Worm (Caenorhabditis elegans) whole organism, mixed stage, embryonic: Measurements from ENCODE around the gene Y52E8A.6.

Experiments
- M03D4.4 ChIP-seq: sonication (generic microtip); optimal IDR thresholded peaks from 2 replicates; lab custom pipeline; 2017; ENCODE audit warnings: mild to moderate bottlenecking, missing genetic modification characterization, missing compliant biosample characterization
- bed-3 ChIP-seq: fragments of 200-800 bp; sonication (Bioruptor generic); optimal IDR thresholded peaks from 3 replicates; lab custom pipeline; 2018; ENCODE audit warnings: mild to moderate bottlenecking, missing genetic modification characterization, moderate library complexity, missing compliant biosample characterization
- blmp-1 ChIP-seq: fragments of 150-350 bp; optimal IDR thresholded peaks from 2 replicates; lab custom pipeline; 2014; ENCODE audit warnings: missing biosample characterization, missing genetic modification characterization
- ceh-39 ChIP-seq: fragments of 150-350 bp; optimal IDR thresholded peaks from 2 replicates; lab custom pipeline; 2014; ENCODE audit warnings: missing biosample characterization, missing genetic modification characterization
- ceh-43 ChIP-seq: fragments of 200-800 bp; sonication (Bioruptor generic); optimal IDR thresholded peaks from 2 replicates; lab custom pipeline; 2018; ENCODE audit warnings: mild to moderate bottlenecking, missing genetic modification characterization, moderate library complexity, missing compliant biosample characterization
- ceh-83 ChIP-seq: fragments of 200-800 bp; sonication (Bioruptor generic); optimal IDR thresholded peaks from 2 replicates; lab custom pipeline; 2018; ENCODE audit warnings: mild to moderate bottlenecking, missing genetic modification characterization, missing compliant biosample characterization
- ces-1 ChIP-seq: fragments of 150-350 bp; optimal IDR thresholded peaks from 2 replicates; lab custom pipeline; 2014; ENCODE audit warnings: missing biosample characterization, missing genetic modification reagents, missing genetic modification characterization
- cnd-1 ChIP-seq: fragments of 200-800 bp; sonication (Bioruptor generic); optimal IDR thresholded peaks from 2 replicates; lab custom pipeline; 2018; ENCODE audit warnings: mild to moderate bottlenecking, missing genetic modification characterization, missing compliant biosample characterization
- drap-1 ChIP-seq: fragments of 200-800 bp; sonication (Bioruptor generic); optimal IDR thresholded peaks from 3 replicates; lab custom pipeline; 2018; ENCODE audit warnings: mild to moderate bottlenecking, missing genetic modification characterization, missing compliant biosample characterization
- elt-1 ChIP-seq: sonication (generic microtip); optimal IDR thresholded peaks from 2 replicates; lab custom pipeline; 2017; ENCODE audit warnings: missing genetic modification characterization, mild to moderate bottlenecking, missing compliant biosample characterization, antibody characterized with exemption, moderate library complexity, borderline replicate concordance; ENCODE audit not compliant: insufficient read depth
- elt-3 ChIP-seq: fragments of 150-350 bp; optimal IDR thresholded peaks from 2 replicates; lab custom pipeline; 2014; ENCODE audit warnings: missing biosample characterization, missing genetic modification characterization
- flh-1 ChIP-seq: fragments of 200-800 bp; sonication (Bioruptor generic); optimal IDR thresholded peaks from 2 replicates; lab custom pipeline; 2018; ENCODE audit warnings: mild to moderate bottlenecking, missing genetic modification characterization, moderate library complexity, missing compliant biosample characterization
- ham-2 ChIP-seq: fragments of 200-800 bp; sonication (Bioruptor generic); optimal IDR thresholded peaks from 2 replicates; lab custom pipeline; 2018; ENCODE audit warnings: mild to moderate bottlenecking, missing genetic modification characterization, missing compliant biosample characterization
- hlh-1 ChIP-seq: fragments of 150-350 bp; optimal IDR thresholded peaks from 2 replicates; lab custom pipeline; 2014; ENCODE audit warnings: missing biosample characterization, missing genetic modification reagents, missing genetic modification characterization
- lin-32 ChIP-seq: fragments of 200-800 bp; sonication (Bioruptor generic); optimal IDR thresholded peaks from 2 replicates; lab custom pipeline; 2018; ENCODE audit warnings: mild to moderate bottlenecking, missing genetic modification characterization, missing compliant biosample characterization
- lsy-2 ChIP-seq: fragments of 150-350 bp; optimal IDR thresholded peaks from 2 replicates; lab custom pipeline; 2014; ENCODE audit warnings: missing biosample characterization, missing genetic modification characterization
- mab-5 ChIP-seq: fragments of 150-350 bp; optimal IDR thresholded peaks from 2 replicates; lab custom pipeline; 2014; ENCODE audit warnings: missing biosample characterization, missing genetic modification characterization
- mls-2 ChIP-seq: sonication (generic microtip); optimal IDR thresholded peaks from 2 replicates; lab custom pipeline; 2016; ENCODE audit warnings: mild to moderate bottlenecking, missing genetic modification characterization, moderate library complexity, missing compliant biosample characterization
- nhr-12 ChIP-seq: fragments of 150-350 bp; optimal IDR thresholded peaks from 2 replicates; lab custom pipeline; 2014; ENCODE audit warnings: missing biosample characterization, missing genetic modification characterization
- nhr-28 ChIP-seq: fragments of 150-350 bp; optimal IDR thresholded peaks from 2 replicates; lab custom pipeline; 2014; ENCODE audit warnings: missing biosample characterization, missing genetic modification characterization
- pha-4 ChIP-seq: fragments of 150-350 bp; optimal IDR thresholded peaks from 2 replicates; lab custom pipeline; 2018; ENCODE audit warnings: missing biosample characterization, missing genetic modification reagents, missing genetic modification characterization
- sem-2 ChIP-seq: fragments of 200-800 bp; sonication (Bioruptor generic); optimal IDR thresholded peaks from 2 replicates; lab custom pipeline; 2018; ENCODE audit warnings: mild to moderate bottlenecking, missing genetic modification characterization, missing compliant biosample characterization
- sptf-1 ChIP-seq: sonication (generic microtip); optimal IDR thresholded peaks from 2 replicates; lab custom pipeline; 2017; ENCODE audit warnings: mild to moderate bottlenecking, missing genetic modification characterization, moderate library complexity, missing compliant biosample characterization
- tbx-8 ChIP-seq: fragments of 200-800 bp; sonication (Bioruptor generic); optimal IDR thresholded peaks from 2 replicates; lab custom pipeline; 2018; ENCODE audit warnings: mild to moderate bottlenecking, missing genetic modification characterization, moderate library complexity, missing compliant biosample characterization
- unc-120 ChIP-seq: sonication (generic microtip); optimal IDR thresholded peaks from 2 replicates; lab custom pipeline; 2017; ENCODE audit warnings: missing genetic modification characterization, missing compliant biosample characterization; ENCODE audit not compliant: poor library complexity, severe bottlenecking
- unc-39 ChIP-seq: fragments of 150-350 bp; optimal IDR thresholded peaks from 2 replicates; lab custom pipeline; 2014; ENCODE audit warnings: missing biosample characterization, missing genetic modification characterization
- unc-62 ChIP-seq: fragments of 150-350 bp; optimal IDR thresholded peaks from 2 replicates; lab custom pipeline; 2014; ENCODE audit warnings: missing biosample characterization, missing genetic modification reagents, missing genetic modification characterization
- zip-8 ChIP-seq: fragments of 150-350 bp; optimal IDR thresholded peaks from 2 replicates; lab custom pipeline; 2014; ENCODE audit warnings: missing biosample characterization, missing genetic modification characterization
- ztf-11 ChIP-seq: fragments of 150-350 bp; optimal IDR thresholded peaks from 2 replicates; lab custom pipeline; 2014; ENCODE audit warnings: missing biosample characterization, missing genetic modification characterization

Gene Y52E8A.6

DNA sequence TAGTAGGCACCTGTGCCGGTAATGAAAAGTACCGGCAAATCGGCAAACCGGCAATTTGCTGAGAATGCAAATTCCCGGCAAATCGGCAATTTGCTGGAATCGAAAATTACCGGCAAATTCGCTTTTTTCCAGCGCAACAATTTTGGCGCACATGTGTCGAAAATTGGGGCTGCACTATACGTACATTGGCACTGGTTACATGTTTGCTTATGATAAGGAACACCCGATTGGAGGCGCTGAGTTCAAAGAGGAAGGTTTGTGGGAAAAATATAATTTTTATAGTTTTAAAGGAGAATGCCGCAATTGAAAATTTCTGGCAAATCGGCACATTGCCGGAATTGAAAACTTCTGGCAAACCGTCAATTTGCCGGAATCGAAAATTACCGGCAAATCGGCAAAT, 22.5 kb downstream of the Y52E8A.6 start:
- no peak for TF ChIP-seq M03D4.4
- TF ChIP-seq drap-1 = no peak

DNA sequence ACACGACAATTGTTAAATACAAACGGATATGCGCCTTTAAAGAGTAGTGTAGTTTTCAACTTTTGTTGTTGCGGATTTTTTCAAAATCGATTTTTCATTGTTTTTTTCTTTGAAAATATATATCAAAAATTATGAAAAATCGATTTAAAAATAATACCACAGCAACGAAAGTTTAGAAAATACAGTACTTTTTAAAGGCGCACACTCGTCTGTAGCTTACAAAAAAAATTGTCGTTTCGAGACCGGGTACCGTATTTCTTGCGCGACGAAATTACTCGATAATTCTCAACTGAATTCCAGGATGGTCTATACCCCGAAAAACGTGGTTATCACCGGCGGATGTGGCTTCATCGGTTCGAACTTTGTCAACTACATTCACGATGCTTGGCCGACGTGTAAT, 25.0 kb downstream of the Y52E8A.6 start, which contains the start of gene rml-4:
rml-4 (plus strand) TSS at position 301 of the 400 bp plus-strand sequence.
- TF ChIP-seq unc-62 (GFP tag; lab: Kevin White, UChicago) = no peak
- no peak for TF ChIP-seq elt-1 (tag; lab: Kevin White, UChicago)
- TF ChIP-seq sem-2 = no peak
- TF ChIP-seq bed-3 (GFP tag; lab: Kevin White, UChicago) = no peak
- TF ChIP-seq mls-2 (tag; lab: Kevin White, UChicago) = no peak
- TF ChIP-seq ceh-43 (GFP tag; lab: Kevin White, UChicago) = no peak
- TF ChIP-seq sptf-1 = no peak

DNA sequence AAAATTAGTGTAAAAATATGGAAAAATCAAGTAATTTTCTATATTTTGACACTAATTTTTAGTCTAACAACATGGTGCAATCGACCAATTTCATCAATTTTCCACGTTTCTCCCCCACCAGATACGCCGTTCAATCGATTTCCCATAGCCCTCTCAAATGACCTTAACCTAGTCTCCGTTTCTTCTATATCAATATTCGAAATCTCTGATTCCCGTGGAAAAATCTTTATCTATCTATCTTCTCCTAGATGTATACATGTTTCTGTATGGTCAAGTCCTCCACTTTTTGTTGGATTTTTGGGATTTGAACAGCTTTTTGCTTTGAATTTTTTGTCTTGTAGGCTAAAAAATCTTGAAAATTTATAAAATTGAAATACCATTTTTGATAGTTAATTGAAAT, 25.6 kb downstream of the Y52E8A.6 start:
- TF ChIP-seq mab-5 (tag; lab: Kevin White, UChicago) (no peak), elt-1 (tag; lab: Kevin White, UChicago) (peak; percentile 90)

DNA sequence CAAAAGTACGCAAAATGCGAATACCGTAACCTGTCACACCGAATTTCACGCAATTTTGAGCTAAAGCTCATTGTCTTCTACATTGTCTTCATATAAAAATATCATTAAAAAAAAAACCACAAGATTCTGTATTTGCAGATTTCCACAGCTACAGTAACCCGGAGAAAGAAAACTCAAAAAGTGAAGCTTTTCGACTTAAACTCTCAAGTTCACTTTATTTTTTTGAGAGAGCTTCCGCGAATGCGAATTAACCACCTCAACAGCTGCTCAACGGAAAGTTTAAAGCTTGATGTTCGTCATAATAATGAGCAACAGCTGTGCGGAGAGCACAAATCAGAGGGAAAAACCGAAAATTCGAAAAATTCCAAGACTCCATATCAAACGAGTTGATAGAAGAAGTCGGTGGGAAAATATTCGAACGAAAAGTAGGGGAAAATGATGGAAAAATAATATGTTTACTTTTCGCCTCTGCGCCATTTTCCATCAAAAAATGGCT, 26.7 kb downstream of the Y52E8A.6 start:
- TF ChIP-seq flh-1 (GFP tag; lab: Kevin White, UChicago) (no peak), ceh-43 (GFP tag; lab: Kevin White, UChicago) (no peak), unc-120 (tag; lab: Kevin White, UChicago) (no peak), unc-39 (tag; lab: Kevin White, UChicago) (no peak), ceh-83 (GFP tag; lab: Kevin White, UChicago) (no peak), mls-2 (tag; lab: Kevin White, UChicago) (no peak), elt-3 (tag; lab: Kevin White, UChicago) (no peak), hlh-1 (peak; percentile 98), unc-62 (GFP tag; lab: Kevin White, UChicago) (peak; percentile 43), elt-1 (tag; lab: Kevin White, UChicago) (no peak), lsy-2 (no peak), ceh-39 (tag; lab: Kevin White, UChicago) (no peak), mab-5 (tag; lab: Kevin White, UChicago) (no peak), M03D4.4 (no peak), zip-8 (tag; lab: Kevin White, UChicago) (no peak), lin-32 (GFP tag; lab: Kevin White, UChicago) (no peak)

DNA sequence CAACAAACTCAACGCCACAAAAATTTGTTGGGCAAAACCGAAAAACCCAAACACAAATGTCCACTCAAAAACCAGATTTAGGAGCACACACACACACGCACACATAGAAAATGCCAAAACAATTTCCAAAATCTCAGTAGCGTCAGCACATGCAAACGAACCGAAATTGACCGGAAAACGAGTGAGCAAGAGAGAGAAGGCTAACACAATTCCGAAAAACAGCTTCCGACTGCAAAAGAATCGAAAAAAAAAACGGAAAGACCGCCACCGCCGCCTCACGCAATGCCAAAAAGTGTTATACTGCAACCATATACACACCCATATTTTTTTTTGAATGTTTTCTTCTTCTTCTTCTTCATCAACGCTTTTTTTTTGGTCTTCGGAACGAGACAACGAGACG, 28.0 kb downstream of the Y52E8A.6 start:
- TF ChIP-seq ces-1 (GFP tag; lab: Kevin White, UChicago) (peak; percentile 19), hlh-1 (no peak)

ce11 chrII:4288572-4288971, 31.2 kb downstream of the Y52E8A.6 start:
- TF ChIP-seq elt-1 (tag; lab: Kevin White, UChicago) (peak; percentile 27), ces-1 (GFP tag; lab: Kevin White, UChicago) (peak; percentile 18), tbx-8 (no peak)

ce11 chrII:4288111-4288510, 31.7 kb downstream of the Y52E8A.6 start, which contains the start of gene C01F1.6:
C01F1.6 (minus strand) TSS chrII:4288211.
- no peak for TF ChIP-seq sptf-1
- TF ChIP-seq pha-4 (tag; lab: Kevin White, UChicago) = no peak
- no peak for TF ChIP-seq tbx-8
- TF ChIP-seq ceh-43 (GFP tag; lab: Kevin White, UChicago) = no peak

DNA sequence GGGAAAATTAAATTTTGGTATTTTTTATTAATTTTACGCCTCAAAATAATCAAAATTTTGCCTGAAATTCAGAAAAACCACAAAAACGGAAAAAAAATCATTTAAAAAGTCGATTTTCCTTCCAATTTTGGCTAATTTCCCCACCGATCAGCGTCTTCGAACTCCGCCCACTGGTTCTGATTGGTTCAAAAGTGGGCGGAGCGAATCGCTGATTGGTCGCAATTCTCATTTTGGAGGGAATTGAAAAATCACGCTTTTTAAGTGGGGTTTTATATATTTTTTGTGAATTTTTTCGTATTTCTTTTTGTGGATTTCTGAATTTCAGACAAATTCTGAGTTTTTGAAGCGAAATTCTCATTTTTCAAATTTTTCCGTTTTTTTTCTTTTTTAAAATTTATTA, 32.8 kb downstream of the Y52E8A.6 start:
- no peak for TF ChIP-seq mls-2 (tag; lab: Kevin White, UChicago)
- no peak for TF ChIP-seq mab-5 (tag; lab: Kevin White, UChicago)
- no peak for TF ChIP-seq drap-1
- TF ChIP-seq ztf-11 (tag; lab: Kevin White, UChicago) = no peak
- TF ChIP-seq tbx-8 = no peak
- TF ChIP-seq M03D4.4 = no peak
- no peak for TF ChIP-seq sptf-1
- TF ChIP-seq unc-120 (tag; lab: Kevin White, UChicago) = no peak
- no peak for TF ChIP-seq nhr-28 (tag; lab: Kevin White, UChicago)
- TF ChIP-seq ceh-43 (GFP tag; lab: Kevin White, UChicago) = no peak
- TF ChIP-seq ham-2 (GFP tag; lab: Kevin White, UChicago) = no peak
- no peak for TF ChIP-seq lin-32 (GFP tag; lab: Kevin White, UChicago)
- TF ChIP-seq blmp-1 (tag; lab: Kevin White, UChicago) = no peak
- no peak for TF ChIP-seq zip-8 (tag; lab: Kevin White, UChicago)
- TF ChIP-seq cnd-1 (tag; lab: Kevin White, UChicago) = no peak
- TF ChIP-seq unc-62 (GFP tag; lab: Kevin White, UChicago) = no peak
- TF ChIP-seq elt-1 (tag; lab: Kevin White, UChicago) = no peak
- no peak for TF ChIP-seq nhr-12 (tag; lab: Kevin White, UChicago)
